Worm (Caenorhabditis elegans): ENCODE data around the gene C27H6.9.

- TF ChIP-seq ztf-4 (tag; optimal IDR thresholded peaks at IDR 0.05) (no peak), lsy-2 (tag; optimal IDR thresholded peaks at IDR 0.05) (no peak), nhr-12 (tag; optimal IDR thresholded peaks at IDR 0.05) (no peak)
Observed at ce11 chrV:9964152-9964785, 18.4 kb upstream of the C27H6.9 start.

Data from whole organism, L2 larva.